Worm (Caenorhabditis elegans) whole organism, late embryonic: ENCODE results near the gene C44C1.1.

ENCODE experiments used
- C08G9.2 ChIP-seq: sonication (generic microtip); optimal IDR thresholded peaks from 2 replicates; lab custom pipeline; 2016; ENCODE audit warnings: mild to moderate bottlenecking, missing genetic modification characterization, moderate library complexity, missing compliant biosample characterization
- C38D4.7 ChIP-seq: fragments of 200-800 bp; sonication (Bioruptor generic); optimal IDR thresholded peaks from 2 replicates; lab custom pipeline; 2018; ENCODE audit warnings: mild to moderate bottlenecking, missing genetic modification characterization, moderate library complexity, missing compliant biosample characterization
- F13H6.1 ChIP-seq: sonication (generic microtip); optimal IDR thresholded peaks from 2 replicates; lab custom pipeline; 2016; ENCODE audit warnings: missing genetic modification characterization, missing compliant biosample characterization
- Y22D7AL.16 ChIP-seq: sonication (generic microtip); optimal IDR thresholded peaks from 2 replicates; lab custom pipeline; 2016; ENCODE audit warnings: missing genetic modification characterization, missing compliant biosample characterization
- ama-1 ChIP-seq: fragments of 150-350 bp; optimal IDR thresholded peaks from 2 replicates; lab custom pipeline; 2014
- ceh-14 ChIP-seq: sonication (generic microtip); optimal IDR thresholded peaks from 2 replicates; lab custom pipeline; 2016; ENCODE audit warnings: missing genotype, missing genetic modification characterization, missing compliant biosample characterization
- ceh-19 ChIP-seq: fragments of 200-800 bp; sonication (Bioruptor generic); optimal IDR thresholded peaks from 2 replicates; lab custom pipeline; 2018; ENCODE audit warnings: mild to moderate bottlenecking, missing genetic modification characterization, missing compliant biosample characterization
- ceh-22 ChIP-seq: sonication (generic microtip); optimal IDR thresholded peaks from 2 replicates; lab custom pipeline; 2017; ENCODE audit warnings: missing biosample characterization, missing genetic modification characterization
- ceh-31 ChIP-seq: sonication (generic microtip); optimal IDR thresholded peaks from 2 replicates; lab custom pipeline; 2016; ENCODE audit warnings: missing genetic modification characterization, missing compliant biosample characterization
- ceh-34 ChIP-seq: sonication (generic microtip); optimal IDR thresholded peaks from 2 replicates; lab custom pipeline; 2016; ENCODE audit warnings: mild to moderate bottlenecking, missing genetic modification characterization, missing compliant biosample characterization
- ceh-45 ChIP-seq: fragments of 200-800 bp; sonication (Bioruptor generic); IDR thresholded peaks from 2 replicates; pipeline ENCODE4 v1.3.6; 2022; ENCODE audit warnings: missing genetic modification reagents, missing genetic modification characterization, missing compliant biosample characterization
- ceh-48 ChIP-seq: sonication (generic microtip); optimal IDR thresholded peaks from 2 replicates; lab custom pipeline; 2016; ENCODE audit warnings: missing genetic modification characterization, inconsistent platforms, missing compliant biosample characterization
- ceh-6 ChIP-seq: fragments of 200-800 bp; sonication (Bioruptor generic); optimal IDR thresholded peaks from 2 replicates; lab custom pipeline; 2018; ENCODE audit warnings: mild to moderate bottlenecking, missing genetic modification characterization, missing compliant biosample characterization
- ceh-9 ChIP-seq: sonication (generic microtip); optimal IDR thresholded peaks from 2 replicates; lab custom pipeline; 2016; ENCODE audit warnings: mild to moderate bottlenecking, missing genetic modification characterization, inconsistent platforms, missing compliant biosample characterization
- elt-2 ChIP-seq: sonication (generic microtip); optimal IDR thresholded peaks from 2 replicates; lab custom pipeline; 2016; ENCODE audit warnings: missing genetic modification reagents, missing genetic modification characterization, missing compliant biosample characterization
- elt-4 ChIP-seq: sonication (generic microtip); optimal IDR thresholded peaks from 2 replicates; lab custom pipeline; 2016; ENCODE audit warnings: missing genetic modification characterization, missing compliant biosample characterization
- ets-4 ChIP-seq: sonication (generic microtip); optimal IDR thresholded peaks from 2 replicates; lab custom pipeline; 2016; ENCODE audit warnings: missing genetic modification characterization, missing compliant biosample characterization
- fkh-6 ChIP-seq: sonication (generic microtip); optimal IDR thresholded peaks from 2 replicates; lab custom pipeline; 2016; ENCODE audit warnings: missing genetic modification characterization, missing compliant biosample characterization
- gmeb-2 ChIP-seq: sonication (generic microtip); optimal IDR thresholded peaks from 2 replicates; lab custom pipeline; 2016; ENCODE audit warnings: missing genetic modification characterization, inconsistent platforms, missing compliant biosample characterization
- hlh-8 ChIP-seq: sonication (generic microtip); optimal IDR thresholded peaks from 2 replicates; lab custom pipeline; 2016; ENCODE audit warnings: missing genotype, missing genetic modification characterization, missing compliant biosample characterization
- madf-2 ChIP-seq: sonication (generic microtip); optimal IDR thresholded peaks from 2 replicates; lab custom pipeline; 2017; ENCODE audit warnings: missing genetic modification characterization, missing compliant biosample characterization
- nhr-232 ChIP-seq: sonication (generic microtip); optimal IDR thresholded peaks from 2 replicates; lab custom pipeline; 2016; ENCODE audit warnings: missing genetic modification characterization, missing compliant biosample characterization
- npax-4 ChIP-seq: sonication (generic microtip); optimal IDR thresholded peaks from 2 replicates; lab custom pipeline; 2016; ENCODE audit warnings: missing genetic modification characterization, missing compliant biosample characterization
- odd-2 ChIP-seq: sonication (generic microtip); optimal IDR thresholded peaks from 2 replicates; lab custom pipeline; 2017; ENCODE audit warnings: antibody characterized with exemption, mild to moderate bottlenecking, missing genetic modification characterization, missing compliant biosample characterization
- pag-3 ChIP-seq: sonication (generic microtip); optimal IDR thresholded peaks from 2 replicates; lab custom pipeline; 2016; ENCODE audit warnings: missing compliant biosample characterization, missing genetic modification characterization, borderline replicate concordance
- pha-2 ChIP-seq: sonication (generic microtip); optimal IDR thresholded peaks from 2 replicates; lab custom pipeline; 2017; ENCODE audit warnings: mild to moderate bottlenecking, missing genetic modification characterization, missing compliant biosample characterization
- pha-4 ChIP-seq: fragments of 150-350 bp; optimal IDR thresholded peaks from 2 replicates; lab custom pipeline; 2018; ENCODE audit warnings: missing biosample characterization, missing genetic modification reagents, missing genetic modification characterization
- pqm-1 ChIP-seq: sonication (generic microtip); optimal IDR thresholded peaks from 2 replicates; lab custom pipeline; 2016; ENCODE audit warnings: missing genetic modification characterization, missing compliant biosample characterization
- pros-1 ChIP-seq: fragments of 150-350 bp; optimal IDR thresholded peaks from 2 replicates; lab custom pipeline; 2014; ENCODE audit warnings: missing biosample characterization, missing genetic modification reagents, missing genetic modification characterization
- ref-2 ChIP-seq: sonication (generic microtip); optimal IDR thresholded peaks from 2 replicates; lab custom pipeline; 2016; ENCODE audit warnings: missing genetic modification characterization, missing compliant biosample characterization
- sdc-2 ChIP-seq: sonication (generic microtip); optimal IDR thresholded peaks from 2 replicates; lab custom pipeline; 2016; ENCODE audit warnings: missing genotype, missing genetic modification characterization, missing compliant biosample characterization
- sox-4 ChIP-seq: sonication (generic microtip); optimal IDR thresholded peaks from 2 replicates; lab custom pipeline; 2017; ENCODE audit warnings: mild to moderate bottlenecking, missing genetic modification characterization, inconsistent platforms, missing compliant biosample characterization
- tbx-7 ChIP-seq: sonication (generic microtip); optimal IDR thresholded peaks from 2 replicates; lab custom pipeline; 2016; ENCODE audit warnings: missing genotype, missing genetic modification characterization, missing compliant biosample characterization
- ttx-3 ChIP-seq: sonication (generic microtip); optimal IDR thresholded peaks from 2 replicates; lab custom pipeline; 2016; ENCODE audit warnings: missing genetic modification reagents, missing genetic modification characterization, missing compliant biosample characterization
- unc-3 ChIP-seq, 2 experiments: fragments of 200-800 bp in 1 of 2; sonication (Bioruptor generic) in 1 of 2; sonication (generic microtip) in 1 of 2; conservative IDR thresholded peaks in 1 of 2; optimal IDR thresholded peaks in 1 of 2; 2 replicates each; pipeline versions ENCODE4 v1.3.6 to Lab custom; 2016 to 2022; ENCODE audit warnings: missing compliant biosample characterization in 2 of 2, missing genetic modification characterization in 2 of 2, missing genetic modification reagents in 1 of 2
- unc-42 ChIP-seq: sonication (generic microtip); optimal IDR thresholded peaks from 2 replicates; lab custom pipeline; 2016; ENCODE audit warnings: missing genotype, missing genetic modification characterization, missing compliant biosample characterization
- unc-55 ChIP-seq: sonication (generic microtip); optimal IDR thresholded peaks from 2 replicates; lab custom pipeline; 2017; ENCODE audit warnings: missing biosample characterization, missing genetic modification reagents, missing genetic modification characterization
- ztf-16 ChIP-seq: sonication (generic microtip); optimal IDR thresholded peaks from 2 replicates; lab custom pipeline; 2017; ENCODE audit warnings: missing genetic modification characterization, missing compliant biosample characterization

The C44C1.1 gene

ce11 chrX:974499-975235, 5.9 kb upstream of the C44C1.1 start, which contains the start of gene vps-45 (continued):
- peak; percentile 15 for TF ChIP-seq unc-42 (tag; lab: Kevin White, UChicago)
- TF ChIP-seq F13H6.1 (tag; lab: Kevin White, UChicago) = no peak
- TF ChIP-seq hlh-8 (tag; lab: Kevin White, UChicago) = peak; percentile 24
- no peak for TF ChIP-seq C08G9.2 (tag; lab: Kevin White, UChicago)
- TF ChIP-seq pros-1 (tag; lab: Kevin White, UChicago) = no peak

ce11 chrX:975236-975535, 5.4 kb upstream of the C44C1.1 start:
- TF ChIP-seq ama-1 (lab: Kevin White, UChicago) (no peak), unc-42 (tag; lab: Kevin White, UChicago) (no peak), C38D4.7 (no peak), ceh-48 (tag; lab: Kevin White, UChicago) (no peak), fkh-6 (no peak), C08G9.2 (tag; lab: Kevin White, UChicago) (no peak), pqm-1 (tag; lab: Kevin White, UChicago) (no peak), ceh-9 (tag; lab: Kevin White, UChicago) (no peak), madf-2 (tag; lab: Kevin White, UChicago) (no peak), ttx-3 (no peak), gmeb-2 (tag; lab: Kevin White, UChicago) (no peak), ceh-34 (no peak), ceh-45 (GFP tag; lab: Robert Waterston, UW) (no peak)

ce11 chrX:977958-978686, 2.5 kb upstream of the C44C1.1 start, which contains the start of gene abhd-3.2:
TSS of gene abhd-3.2 (minus strand) at chrX:978008.
- TF ChIP-seq ceh-19 (GFP tag; lab: Kevin White, UChicago) (no peak), elt-2 (tag; lab: Kevin White, UChicago) (peak; percentile 95)

ce11 chrX:982598-982997, 2.0 kb downstream of the C44C1.1 start:
- TF ChIP-seq pag-3 (tag; lab: Kevin White, UChicago) (no peak), ceh-14 (tag; lab: Kevin White, UChicago) (no peak), nhr-232 (no peak), unc-55 (GFP tag; lab: Kevin White, UChicago) (no peak), ref-2 (tag; lab: Kevin White, UChicago) (no peak), pha-2 (no peak), unc-42 (tag; lab: Kevin White, UChicago) (no peak), unc-3 (GFP tag; conservative IDR thresholded peaks at IDR 0.05; lab: Robert Waterston, UW) (no peak), unc-3 (tag; optimal IDR thresholded peaks at IDR 0.05; lab: Kevin White, UChicago) (no peak), npax-4 (tag; lab: Kevin White, UChicago) (no peak), elt-2 (tag; lab: Kevin White, UChicago) (no peak), ceh-19 (GFP tag; lab: Kevin White, UChicago) (no peak), tbx-7 (tag; lab: Kevin White, UChicago) (no peak), fkh-6 (no peak)
- TF ChIP-seq, all 69 proteins: peak for 0

- TF ChIP-seq ztf-16 (tag; lab: Kevin White, UChicago) (no peak), odd-2 (no peak), ceh-34 (peak; percentile 20), ceh-22 (no peak), ceh-6 (GFP tag; lab: Kevin White, UChicago) (no peak), ref-2 (tag; lab: Kevin White, UChicago) (peak; percentile 19), pha-4 (tag; lab: Kevin White, UChicago) (no peak), ets-4 (no peak), ceh-31 (tag; lab: Kevin White, UChicago) (no peak), pag-3 (tag; lab: Kevin White, UChicago) (no peak), sdc-2 (tag; lab: Kevin White, UChicago) (peak; percentile 22), Y22D7AL.16 (tag; lab: Kevin White, UChicago) (no peak), elt-4 (tag; lab: Kevin White, UChicago) (peak; percentile 61), sox-4 (tag; lab: Kevin White, UChicago) (peak; percentile 18)
These were observed 5.9 kb downstream of the C44C1.1 start for ce11 chrX:986463-986862.
